Worm (Caenorhabditis elegans): ENCODE measurements around the gene cst-2.

cst-2 gene

DNA sequence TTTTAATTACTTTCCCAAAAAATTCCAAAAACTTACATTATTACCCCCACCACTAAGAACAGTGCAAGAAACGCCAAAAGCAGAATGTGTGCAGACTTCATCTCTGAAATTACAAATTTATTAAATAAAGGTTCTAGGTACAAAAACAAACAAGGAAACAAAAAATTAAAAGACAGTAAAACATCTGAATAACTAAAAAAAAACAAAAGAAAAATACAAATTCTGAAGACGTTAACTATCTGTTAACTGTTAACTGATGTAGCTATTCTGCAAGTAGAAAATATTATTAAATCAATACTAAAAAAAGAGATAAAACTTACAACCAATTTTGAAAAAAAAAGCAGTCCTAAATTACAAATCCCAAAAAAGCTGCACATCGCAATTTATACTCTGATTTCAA is 35.6 kb upstream of the cst-2 start, which contains the start of gene R160.13:
Gene R160.13 (minus strand): TSS at position 101 of the 400 bp plus-strand sequence.
- no peak for TF ChIP-seq ama-1 (optimal IDR thresholded peaks at IDR 0.05)
- TF ChIP-seq sea-2 (GFP tag; optimal IDR thresholded peaks at IDR 0.05), result no peak
- no peak for TF ChIP-seq aly-2 (tag; optimal IDR thresholded peaks at IDR 0.05)
- TF ChIP-seq zag-1 (tag; optimal IDR thresholded peaks at IDR 0.05), result no peak
- no peak for TF ChIP-seq nhr-23 (tag; optimal IDR thresholded peaks at IDR 0.05)
- TF ChIP-seq nhr-12 (tag; optimal IDR thresholded peaks at IDR 0.05), result no peak
- TF ChIP-seq ZK546.5 (tag; optimal IDR thresholded peaks at IDR 0.05), result no peak
- no peak for TF ChIP-seq ceh-16 (tag; optimal IDR thresholded peaks at IDR 0.05)
- no peak for TF ChIP-seq nhr-11 (tag; optimal IDR thresholded peaks at IDR 0.05)

ce11 chrX:4370756-4371155 is 34.9 kb upstream of the cst-2 start, which contains the start of gene R160.5:
Gene R160.5, minus strand, starts transcription at chrX:4370856.
- TF ChIP-seq nhr-67 (tag; optimal IDR thresholded peaks at IDR 0.05) (no peak), mdl-1 (tag; optimal IDR thresholded peaks at IDR 0.05) (no peak), ceh-28 (tag; optimal IDR thresholded peaks at IDR 0.05) (no peak), nhr-237 (tag; optimal IDR thresholded peaks at IDR 0.05) (no peak), ceh-82 (tag; optimal IDR thresholded peaks at IDR 0.05) (no peak), lsy-12 (tag; optimal IDR thresholded peaks at IDR 0.05) (no peak), eor-1 (tag; optimal IDR thresholded peaks at IDR 0.05) (no peak), zag-1 (tag; optimal IDR thresholded peaks at IDR 0.05) (no peak), fos-1 (tag; optimal IDR thresholded peaks at IDR 0.05) (no peak), nfya-1 (tag; optimal IDR thresholded peaks at IDR 0.05; ENCODE audit: insufficient read depth) (no peak), hmg-11 (tag; optimal IDR thresholded peaks at IDR 0.05) (no peak), mml-1 (tag; optimal IDR thresholded peaks at IDR 0.05) (no peak), egl-27 (tag; optimal IDR thresholded peaks at IDR 0.05) (no peak), tbx-2 (tag; optimal IDR thresholded peaks at IDR 0.05) (no peak), nhr-11 (tag; optimal IDR thresholded peaks at IDR 0.05) (no peak), daf-12 (tag; optimal IDR thresholded peaks at IDR 0.05) (no peak)

- TF ChIP-seq R02D3.7 (tag; optimal IDR thresholded peaks at IDR 0.05), result no peak
- no peak for TF ChIP-seq nhr-12 (tag; optimal IDR thresholded peaks at IDR 0.05)
- TF ChIP-seq lin-15B (tag; optimal IDR thresholded peaks at IDR 0.05), result no peak
- TF ChIP-seq aly-2 (tag; optimal IDR thresholded peaks at IDR 0.05), result no peak
- TF ChIP-seq ceh-82 (tag; optimal IDR thresholded peaks at IDR 0.05), result no peak
- TF ChIP-seq nhr-76 (tag; optimal IDR thresholded peaks at IDR 0.05), result no peak
These were observed 33.0 kb upstream of the cst-2 start, which contains the start of gene R160.4 for ce11 chrX:4368800-4369199. Gene R160.4, minus strand, starts transcription at chrX:4368900.

DNA sequence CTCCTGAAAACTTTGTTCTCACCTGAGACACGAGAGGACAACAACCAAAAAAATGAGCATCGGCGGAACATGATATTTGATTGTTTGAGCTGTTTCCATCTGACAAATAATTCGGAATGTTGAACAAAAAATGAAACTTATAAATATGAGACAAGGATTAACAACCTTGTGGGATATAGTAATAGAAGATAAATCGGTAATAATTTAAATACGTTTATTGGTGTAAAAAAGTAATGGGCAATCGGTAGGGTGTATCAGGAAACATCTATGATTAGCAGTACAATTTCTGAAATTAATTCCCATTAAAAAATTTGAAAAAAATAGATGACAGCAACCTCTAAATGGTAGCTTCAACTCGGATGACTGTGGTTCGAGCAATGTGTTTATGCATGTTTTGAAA is 31.6 kb upstream of the cst-2 start, which contains the start of gene R160.10:
Gene R160.10 (minus strand): TSS at position 101 of the 400 bp plus-strand sequence.
- TF ChIP-seq ceh-9 (tag; optimal IDR thresholded peaks at IDR 0.05) (no peak), fkh-10 (GFP tag; optimal IDR thresholded peaks at IDR 0.05) (no peak), ama-1 (optimal IDR thresholded peaks at IDR 0.05) (no peak), ztf-4 (tag; optimal IDR thresholded peaks at IDR 0.05) (no peak), nhr-25 (tag; optimal IDR thresholded peaks at IDR 0.05) (no peak), ZK546.5 (tag; optimal IDR thresholded peaks at IDR 0.05) (no peak), nhr-11 (tag; optimal IDR thresholded peaks at IDR 0.05) (no peak), sea-2 (GFP tag; optimal IDR thresholded peaks at IDR 0.05) (no peak), mml-1 (tag; optimal IDR thresholded peaks at IDR 0.05) (no peak), skn-1 (tag; optimal IDR thresholded peaks at IDR 0.05) (no peak), zag-1 (tag; optimal IDR thresholded peaks at IDR 0.05) (no peak), nhr-67 (tag; optimal IDR thresholded peaks at IDR 0.05) (no peak), ceh-28 (tag; optimal IDR thresholded peaks at IDR 0.05) (no peak), aly-2 (tag; optimal IDR thresholded peaks at IDR 0.05) (no peak), egl-5 (tag; optimal IDR thresholded peaks at IDR 0.05) (no peak), elt-2 (tag; optimal IDR thresholded peaks at IDR 0.05) (no peak), nhr-76 (tag; optimal IDR thresholded peaks at IDR 0.05) (no peak), pha-4 (tag; optimal IDR thresholded peaks at IDR 0.05) (no peak), pqm-1 (tag; optimal IDR thresholded peaks at IDR 0.05) (no peak)

DNA sequence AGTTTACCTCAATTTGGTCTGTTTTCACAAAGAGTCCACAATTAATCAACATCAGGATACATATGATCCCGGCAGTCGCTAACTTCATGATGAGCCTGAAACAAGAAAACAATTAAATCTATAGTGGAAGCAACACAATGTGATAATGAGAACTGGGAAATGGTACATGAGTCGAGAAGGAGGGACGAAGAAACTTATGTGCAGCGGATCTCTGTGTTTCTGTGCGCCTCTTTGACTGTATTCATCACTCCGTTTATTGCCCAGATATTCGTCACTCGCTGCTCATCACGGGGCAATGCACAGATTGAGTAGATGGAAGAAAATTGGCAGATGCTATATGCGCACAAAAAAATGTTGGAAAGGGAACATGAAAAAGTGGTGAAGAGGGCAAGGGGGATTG is 30.4 kb upstream of the cst-2 start, which contains the start of gene R160.3:
Gene R160.3 (minus strand): TSS at position 101 of the 400 bp plus-strand sequence.
- TF ChIP-seq egl-27 (tag; optimal IDR thresholded peaks at IDR 0.05) (no peak), nhr-237 (tag; optimal IDR thresholded peaks at IDR 0.05) (no peak), nhr-23 (tag; optimal IDR thresholded peaks at IDR 0.05) (no peak), R02D3.7 (tag; optimal IDR thresholded peaks at IDR 0.05) (no peak), skn-1 (tag; optimal IDR thresholded peaks at IDR 0.05) (no peak), elt-3 (tag; optimal IDR thresholded peaks at IDR 0.05) (no peak), nhr-12 (tag; optimal IDR thresholded peaks at IDR 0.05) (no peak), ceh-9 (tag; optimal IDR thresholded peaks at IDR 0.05) (no peak)
